Worm (Caenorhabditis elegans): Measurements from ENCODE around the gene T24C12.3.

DNA sequence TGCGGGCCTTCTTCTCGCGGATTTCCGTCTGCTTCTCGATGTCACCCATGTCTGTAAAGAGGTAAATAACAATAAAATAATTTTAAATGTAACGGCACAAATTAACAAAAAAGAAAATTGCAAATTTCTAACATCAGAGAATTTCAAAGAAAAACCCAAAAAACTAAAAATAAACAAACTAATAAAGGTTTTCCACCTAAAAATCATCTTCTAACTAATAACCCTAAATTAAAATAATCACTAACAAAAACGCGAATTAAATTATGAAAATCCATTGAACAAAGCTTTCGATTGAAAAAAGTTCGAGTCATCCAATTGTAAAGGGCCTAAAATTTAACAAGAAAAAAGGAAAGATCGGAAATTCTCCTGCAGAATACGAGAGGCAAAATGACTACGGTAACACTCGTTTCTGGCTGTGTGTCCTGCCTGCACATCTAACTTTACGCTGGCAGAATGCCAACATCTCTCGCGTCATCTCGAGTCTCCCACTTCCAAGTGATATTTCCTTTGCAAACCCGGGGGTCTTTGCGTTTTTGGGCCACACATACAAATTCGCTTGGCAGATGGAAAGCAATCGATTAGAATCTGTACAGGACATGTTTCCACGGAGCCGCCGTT, 39.0 kb upstream of the T24C12.3 start, which contains the start of gene rpl-11.2:
- TF ChIP-seq snpc-4 (GFP tag; optimal IDR thresholded peaks at IDR 0.05) (peak; percentile 15), snpc-4 (tag; optimal IDR thresholded peaks at IDR 0.05) (peak in 3 of 4 experiments; percentile 35 to 69 (median 63)), aptf-2 (GFP tag; conservative IDR thresholded peaks at IDR 0.05) (no peak), gei-17 (GFP tag; optimal IDR thresholded peaks at IDR 0.05) (peak; percentile 64), zim-3 (tag; optimal IDR thresholded peaks at IDR 0.05) (no peak), attf-6 (GFP tag; IDR thresholded peaks at IDR 0.05) (no peak), rec-8 (tag; optimal IDR thresholded peaks at IDR 0.05) (no peak), pha-4 (tag; optimal IDR thresholded peaks at IDR 0.05) (peak; percentile 97), F23B12.7 (tag; optimal IDR thresholded peaks at IDR 0.05; ENCODE audit: insufficient read depth) (peak; percentile 84), ets-4 (GFP tag; optimal IDR thresholded peaks at IDR 0.05) (peak; percentile 52), ceh-40 (GFP tag; IDR thresholded peaks at IDR 0.05) (no peak), ztf-6 (GFP tag; IDR thresholded peaks at IDR 0.05) (0 out of 2 replicates have a peak, but pooled peaks have one; percentile 52), mel-28 (tag; optimal IDR thresholded peaks at IDR 0.05; ENCODE audit: borderline replicate concordance) (no peak), nhr-120 (GFP tag; IDR thresholded peaks at IDR 0.05) (no peak), cebp-2 (GFP tag; IDR thresholded peaks at IDR 0.05) (no peak)

All from whole organism, young adult.